Worm (Caenorhabditis elegans) whole organism, L4/young adult: ENCODE results near the gene clh-6.

Experiments
- W03F9.2 ChIP-seq: fragments of 150-350 bp; optimal IDR thresholded peaks from 2 replicates; lab custom pipeline; 2014; ENCODE audit warnings: missing biosample characterization, missing genetic modification characterization
- him-1 ChIP-seq: sonication (generic microtip); optimal IDR thresholded peaks from 2 replicates; lab custom pipeline; 2016; ENCODE audit warnings: missing genotype, missing genetic modification reagents, missing genetic modification characterization, missing compliant biosample characterization

ce11 chrV:12063036-12063435 lies at the start of gene clh-6:
- TF ChIP-seq him-1 (no peak), W03F9.2 (tag; lab: Kevin White, UChicago) (no peak)
